Fruit fly (Drosophila melanogaster): ENCODE measurements around the gene CG9922.
A peak's percentile ranks its signal among the peaks of the same experiment; 100 is the strongest.

Gene CG9922

dm6 chr3R:14035924-14036448 lies at the start of gene CG9922 (continued):
- peak; percentile 23 for TF ChIP-seq CG10543 (GFP tag; optimal IDR thresholded peaks at IDR 0.05)
- TF ChIP-seq kni (GFP tag; optimal IDR thresholded peaks at IDR 0.05) = no peak
- peak; percentile 30 for TF ChIP-seq CG3163 (GFP tag; optimal IDR thresholded peaks at IDR 0.05)
- peak; percentile 19 for TF ChIP-seq fu2 (GFP tag; optimal IDR thresholded peaks at IDR 0.05)
- peak; percentile 29 for TF ChIP-seq HLH54F (GFP tag; optimal IDR thresholded peaks at IDR 0.05)
- peak; percentile 28 for TF ChIP-seq gsb-n (tag; optimal IDR thresholded peaks at IDR 0.05)
- TF ChIP-seq CG3065 (GFP tag; optimal IDR thresholded peaks at IDR 0.05) = no peak
- peak; percentile 68; the same call in 1 of the 2 replicates for TF ChIP-seq Bgb (GFP tag; IDR thresholded peaks at IDR 0.05; ENCODE audit: partially characterized antibody)
- TF ChIP-seq CG14710 (tag; optimal IDR thresholded peaks at IDR 0.05) = peak; percentile 86
- TF ChIP-seq CG7987 (GFP tag; optimal IDR thresholded peaks at IDR 0.05) = peak; percentile 51
- TF ChIP-seq CG4424 (GFP tag; optimal IDR thresholded peaks at IDR 0.05) = no peak
- TF ChIP-seq CG8388 (GFP tag; optimal IDR thresholded peaks at IDR 0.05) = peak; percentile 11
- TF ChIP-seq CG9727 (GFP tag; optimal IDR thresholded peaks at IDR 0.05) = peak; percentile 16
- TF ChIP-seq CG11504 (tag; optimal IDR thresholded peaks at IDR 0.05) = peak; percentile 59
- peak; percentile 77 for TF ChIP-seq stwl (tag; optimal IDR thresholded peaks at IDR 0.05)
- no peak for TF ChIP-seq CG14965 (GFP tag; optimal IDR thresholded peaks at IDR 0.05; ENCODE audit: borderline replicate concordance)
- peak; percentile 61 for TF ChIP-seq CG1603 (tag; optimal IDR thresholded peaks at IDR 0.05)
- TF ChIP-seq CG6272 (GFP tag; IDR thresholded peaks at IDR 0.05) = no peak
- 0 out of 2 replicates have a peak, but pooled peaks have one; percentile 9 for TF ChIP-seq CG42726 (GFP tag; IDR thresholded peaks at IDR 0.05; ENCODE audit: partially characterized antibody)
- TF ChIP-seq mam (GFP tag; optimal IDR thresholded peaks at IDR 0.05) = peak; percentile 56
- peak; percentile 44 to 51 for TF ChIP-seq Pdp1 (GFP tag; optimal IDR thresholded peaks at IDR 0.05)
- TF ChIP-seq CG2202 (tag; optimal IDR thresholded peaks at IDR 0.05) = peak; percentile 9
- TF ChIP-seq CG1233 (GFP tag; optimal IDR thresholded peaks at IDR 0.05) = no peak
- TF ChIP-seq CHES-1-like (GFP tag; optimal IDR thresholded peaks at IDR 0.05) = peak; percentile 83
- TF ChIP-seq slbo (GFP tag; IDR thresholded peaks at IDR 0.05) = peak; percentile 52; the same call in 1 of the 2 replicates
- TF ChIP-seq CG3847 (GFP tag; IDR thresholded peaks at IDR 0.05) = peak; percentile 75
- TF ChIP-seq Meics (GFP tag; optimal IDR thresholded peaks at IDR 0.05) = peak; percentile 0
- TF ChIP-seq CG17829 (tag; optimal IDR thresholded peaks at IDR 0.05) = peak; percentile 50
- TF ChIP-seq croc (GFP tag; conservative IDR thresholded peaks at IDR 0.05) = no peak
- peak; percentile 94 for TF ChIP-seq sens (GFP tag)
- TF ChIP-seq Dad (GFP tag; optimal IDR thresholded peaks at IDR 0.05) = peak; percentile 64
- TF ChIP-seq kah (GFP tag; optimal IDR thresholded peaks at IDR 0.05) = no peak
- TF ChIP-seq inv (GFP tag; IDR thresholded peaks at IDR 0.05; ENCODE audit: partially characterized antibody) = peak; percentile 57
- TF ChIP-seq CG17612 (GFP tag; IDR thresholded peaks at IDR 0.05) = no peak
- peak; percentile 33 for TF ChIP-seq CG9609 (GFP tag; optimal IDR thresholded peaks at IDR 0.05)
- peak; percentile 57 for TF ChIP-seq Sry-β (GFP tag; optimal IDR thresholded peaks at IDR 0.05)
- peak; percentile 46 for TF ChIP-seq CTCF (GFP tag; optimal IDR thresholded peaks at IDR 0.05)
- TF ChIP-seq CG30020 (tag; optimal IDR thresholded peaks at IDR 0.05) = peak; percentile 61
- TF ChIP-seq CG10274 (GFP tag; optimal IDR thresholded peaks at IDR 0.05) = no peak
- peak; percentile 99 for TF ChIP-seq Dp (GFP tag; optimal IDR thresholded peaks at IDR 0.05)
- TF ChIP-seq kay (GFP tag; optimal IDR thresholded peaks at IDR 0.05) = peak; percentile 13
- peak; percentile 48 for TF ChIP-seq nerfin-1 (tag; optimal IDR thresholded peaks at IDR 0.05)
- TF ChIP-seq fru (optimal IDR thresholded peaks at IDR 0.05) = no peak
- TF ChIP-seq ind (GFP tag; optimal IDR thresholded peaks at IDR 0.05) = peak; percentile 38
- TF ChIP-seq CG2116 (GFP tag; optimal IDR thresholded peaks at IDR 0.05) = peak; percentile 94
- peak; percentile 51 for TF ChIP-seq CG2678 (tag; optimal IDR thresholded peaks at IDR 0.05)
- peak; percentile 61 for TF ChIP-seq CG2712 (tag; optimal IDR thresholded peaks at IDR 0.05)
- peak; percentile 95 for TF ChIP-seq Sry-δ (GFP tag; optimal IDR thresholded peaks at IDR 0.05)
- TF ChIP-seq org-1 (GFP tag; optimal IDR thresholded peaks at IDR 0.05) = no peak
- peak; percentile 59 for TF ChIP-seq gem (tag; optimal IDR thresholded peaks at IDR 0.05)
